Worm (Caenorhabditis elegans) whole organism, L3 larva: ENCODE results near the gene T24C4.5.

Source experiments
- R02D3.7 ChIP-seq: fragments of 150-350 bp; optimal IDR thresholded peaks from 2 replicates; lab custom pipeline; 2014; ENCODE audit warnings: missing biosample characterization, missing genetic modification characterization
- ZK546.5 ChIP-seq: sonication (generic microtip); optimal IDR thresholded peaks from 2 replicates; lab custom pipeline; 2017; ENCODE audit warnings: missing biosample characterization, missing genetic modification characterization
- aly-2 ChIP-seq: fragments of 150-350 bp; optimal IDR thresholded peaks from 2 replicates; lab custom pipeline; 2014; ENCODE audit warnings: missing biosample characterization, missing genetic modification characterization
- ama-1 ChIP-seq: fragments of 150-350 bp; optimal IDR thresholded peaks from 2 replicates; lab custom pipeline; 2018
- ceh-16 ChIP-seq: sonication (generic microtip); optimal IDR thresholded peaks from 2 replicates; lab custom pipeline; 2017; ENCODE audit warnings: missing biosample characterization, missing genetic modification characterization
- ceh-28 ChIP-seq: fragments of 150-350 bp; optimal IDR thresholded peaks from 2 replicates; lab custom pipeline; 2014; ENCODE audit warnings: missing biosample characterization, missing genetic modification reagents, missing genetic modification characterization
- ceh-82 ChIP-seq: fragments of 150-350 bp; optimal IDR thresholded peaks from 2 replicates; lab custom pipeline; 2014; ENCODE audit warnings: missing biosample characterization, missing genetic modification characterization
- ceh-9 ChIP-seq: sonication (generic microtip); optimal IDR thresholded peaks from 2 replicates; lab custom pipeline; 2018; ENCODE audit warnings: missing biosample characterization, missing genetic modification characterization
- daf-12 ChIP-seq: fragments of 150-350 bp; optimal IDR thresholded peaks from 2 replicates; lab custom pipeline; 2014; ENCODE audit warnings: missing biosample characterization, missing genetic modification reagents, missing genetic modification characterization
- egl-27 ChIP-seq: sonication (generic microtip); optimal IDR thresholded peaks from 4 replicates; lab custom pipeline; 2017; ENCODE audit warnings: missing biosample characterization, missing genetic modification reagents, missing genetic modification characterization
- egl-5 ChIP-seq: fragments of 150-350 bp; optimal IDR thresholded peaks from 2 replicates; lab custom pipeline; 2017; ENCODE audit warnings: missing biosample characterization, missing genetic modification reagents, missing genetic modification characterization, inconsistent platforms
- elt-1 ChIP-seq: fragments of 150-350 bp; optimal IDR thresholded peaks from 2 replicates; lab custom pipeline; 2014; ENCODE audit warnings: missing biosample characterization, missing genetic modification characterization
- elt-2 ChIP-seq: sonication (generic microtip); optimal IDR thresholded peaks from 2 replicates; lab custom pipeline; 2016; ENCODE audit warnings: missing genetic modification reagents, mild to moderate bottlenecking, missing genetic modification characterization, missing compliant biosample characterization
- elt-3 ChIP-seq, 3 experiments: fragments of 150-350 bp in 1 of 3; sonication (generic microtip) in 2 of 3; optimal IDR thresholded peaks; 2 replicates in 2 of 3; 4 replicates in 1 of 3; lab custom pipeline; 2014 to 2017; ENCODE audit warnings: missing biosample characterization in 3 of 3, missing genetic modification characterization in 3 of 3
- eor-1 ChIP-seq, 2 experiments: fragments of 150-350 bp; optimal IDR thresholded peaks; 2 replicates each; lab custom pipeline; 2014 to 2018; ENCODE audit warnings: missing biosample characterization in 2 of 2, missing genetic modification characterization in 2 of 2
- fkh-10 ChIP-seq: sonication (generic microtip); optimal IDR thresholded peaks from 2 replicates; lab custom pipeline; 2017; ENCODE audit warnings: missing biosample characterization, missing genetic modification reagents, missing genetic modification characterization
- fkh-2 ChIP-seq: fragments of 150-350 bp; optimal IDR thresholded peaks from 2 replicates; lab custom pipeline; 2014; ENCODE audit warnings: missing biosample characterization, missing genetic modification reagents, missing genetic modification characterization
- fos-1 ChIP-seq: fragments of 150-350 bp; optimal IDR thresholded peaks from 2 replicates; lab custom pipeline; 2014; ENCODE audit warnings: missing biosample characterization, missing genetic modification characterization
- hmg-11 ChIP-seq: sonication (generic microtip); optimal IDR thresholded peaks from 2 replicates; lab custom pipeline; 2016; ENCODE audit warnings: missing genetic modification characterization, missing compliant biosample characterization
- jun-1 ChIP-seq: fragments of 150-350 bp; optimal IDR thresholded peaks from 2 replicates; lab custom pipeline; 2014; ENCODE audit warnings: missing biosample characterization, missing genetic modification reagents, missing genetic modification characterization
- lin-15B ChIP-seq: fragments of 150-350 bp; optimal IDR thresholded peaks from 2 replicates; lab custom pipeline; 2014; ENCODE audit warnings: missing biosample characterization, missing genetic modification characterization
- lin-39 ChIP-seq: fragments of 150-350 bp; optimal IDR thresholded peaks from 2 replicates; lab custom pipeline; 2018; ENCODE audit warnings: missing biosample characterization, missing genetic modification reagents, missing genetic modification characterization
- lsy-12 ChIP-seq: sonication (generic microtip); optimal IDR thresholded peaks from 2 replicates; lab custom pipeline; 2016; ENCODE audit warnings: mild to moderate bottlenecking, missing genetic modification characterization, missing compliant biosample characterization
- mdl-1 ChIP-seq: fragments of 150-350 bp; optimal IDR thresholded peaks from 2 replicates; lab custom pipeline; 2014; ENCODE audit warnings: missing biosample characterization, missing genetic modification characterization
- mml-1 ChIP-seq: fragments of 150-350 bp; sonication (generic microtip); optimal IDR thresholded peaks from 3 replicates; lab custom pipeline; 2014; ENCODE audit warnings: missing biosample characterization, missing genetic modification characterization
- nfya-1 ChIP-seq: sonication (generic microtip); optimal IDR thresholded peaks from 2 replicates; lab custom pipeline; 2017; ENCODE audit warnings: missing genetic modification characterization, mild to moderate bottlenecking, missing compliant biosample characterization, antibody characterized with exemption, moderate library complexity; ENCODE audit not compliant: insufficient read depth
- nhr-11 ChIP-seq: fragments of 150-350 bp; optimal IDR thresholded peaks from 2 replicates; lab custom pipeline; 2014; ENCODE audit warnings: missing biosample characterization, missing genetic modification characterization
- nhr-12 ChIP-seq: fragments of 150-350 bp; optimal IDR thresholded peaks from 2 replicates; lab custom pipeline; 2014; ENCODE audit warnings: missing biosample characterization, missing genetic modification characterization
- nhr-23 ChIP-seq: fragments of 150-350 bp; optimal IDR thresholded peaks from 2 replicates; lab custom pipeline; 2014; ENCODE audit warnings: missing biosample characterization, missing genetic modification reagents, missing genetic modification characterization
- nhr-237 ChIP-seq: fragments of 150-350 bp; optimal IDR thresholded peaks from 2 replicates; lab custom pipeline; 2014; ENCODE audit warnings: missing biosample characterization, missing genetic modification characterization
- nhr-25 ChIP-seq: sonication (generic microtip); optimal IDR thresholded peaks from 2 replicates; lab custom pipeline; 2017; ENCODE audit warnings: missing biosample characterization, missing genetic modification characterization
- nhr-28 ChIP-seq: fragments of 150-350 bp; optimal IDR thresholded peaks from 2 replicates; lab custom pipeline; 2014; ENCODE audit warnings: missing biosample characterization, missing genetic modification characterization
- nhr-43 ChIP-seq: sonication (generic microtip); optimal IDR thresholded peaks from 2 replicates; lab custom pipeline; 2016; ENCODE audit warnings: mild to moderate bottlenecking, missing genetic modification characterization, missing compliant biosample characterization; ENCODE audit not compliant: poor library complexity, severe bottlenecking
- nhr-67 ChIP-seq: fragments of 150-350 bp; optimal IDR thresholded peaks from 2 replicates; lab custom pipeline; 2014; ENCODE audit warnings: missing biosample characterization, missing genetic modification characterization
- nhr-76 ChIP-seq: fragments of 150-350 bp; sonication (generic microtip); optimal IDR thresholded peaks from 5 replicates; lab custom pipeline; 2014; ENCODE audit warnings: missing biosample characterization, missing genetic modification characterization
- nhr-77 ChIP-seq: fragments of 150-350 bp; optimal IDR thresholded peaks from 2 replicates; lab custom pipeline; 2014; ENCODE audit warnings: missing biosample characterization, missing genetic modification characterization
- pha-4 ChIP-seq: fragments of 150-350 bp; optimal IDR thresholded peaks from 2 replicates; lab custom pipeline; 2014; ENCODE audit warnings: missing biosample characterization, missing genetic modification reagents, missing genetic modification characterization
- pqm-1 ChIP-seq: fragments of 150-350 bp; optimal IDR thresholded peaks from 2 replicates; lab custom pipeline; 2017; ENCODE audit warnings: missing biosample characterization, missing genetic modification characterization, inconsistent platforms
- sea-2 ChIP-seq: fragments of 150-350 bp; sonication (generic microtip); optimal IDR thresholded peaks from 4 replicates; lab custom pipeline; 2014; ENCODE audit warnings: missing biosample characterization, missing genetic modification reagents, missing genetic modification characterization
- skn-1 ChIP-seq: fragments of 150-350 bp; optimal IDR thresholded peaks from 2 replicates; lab custom pipeline; 2014; ENCODE audit warnings: missing biosample characterization, missing genetic modification characterization
- snpc-4 ChIP-seq: fragments of 150-350 bp; optimal IDR thresholded peaks from 2 replicates; lab custom pipeline; 2014; ENCODE audit warnings: missing biosample characterization, missing genetic modification characterization
- tbx-2 ChIP-seq: sonication (generic microtip); optimal IDR thresholded peaks from 2 replicates; lab custom pipeline; 2016; ENCODE audit warnings: mild to moderate bottlenecking, missing genetic modification characterization, missing compliant biosample characterization
- unc-39 ChIP-seq: sonication (generic microtip); optimal IDR thresholded peaks from 4 replicates; lab custom pipeline; 2017; ENCODE audit warnings: missing biosample characterization, missing genetic modification characterization
- unc-62 ChIP-seq: fragments of 150-350 bp; sonication (generic microtip); optimal IDR thresholded peaks from 4 replicates; lab custom pipeline; 2014; ENCODE audit warnings: missing biosample characterization, missing genetic modification reagents, missing genetic modification characterization
- zag-1 ChIP-seq: fragments of 150-350 bp; optimal IDR thresholded peaks from 2 replicates; lab custom pipeline; 2014; ENCODE audit warnings: missing biosample characterization, missing genetic modification characterization
- ztf-11 ChIP-seq: fragments of 150-350 bp; optimal IDR thresholded peaks from 2 replicates; lab custom pipeline; 2014; ENCODE audit warnings: missing biosample characterization, missing genetic modification characterization
- ztf-4 ChIP-seq: fragments of 150-350 bp; optimal IDR thresholded peaks from 2 replicates; lab custom pipeline; 2014; ENCODE audit warnings: missing biosample characterization, missing genetic modification characterization

T24C4.5 gene

DNA sequence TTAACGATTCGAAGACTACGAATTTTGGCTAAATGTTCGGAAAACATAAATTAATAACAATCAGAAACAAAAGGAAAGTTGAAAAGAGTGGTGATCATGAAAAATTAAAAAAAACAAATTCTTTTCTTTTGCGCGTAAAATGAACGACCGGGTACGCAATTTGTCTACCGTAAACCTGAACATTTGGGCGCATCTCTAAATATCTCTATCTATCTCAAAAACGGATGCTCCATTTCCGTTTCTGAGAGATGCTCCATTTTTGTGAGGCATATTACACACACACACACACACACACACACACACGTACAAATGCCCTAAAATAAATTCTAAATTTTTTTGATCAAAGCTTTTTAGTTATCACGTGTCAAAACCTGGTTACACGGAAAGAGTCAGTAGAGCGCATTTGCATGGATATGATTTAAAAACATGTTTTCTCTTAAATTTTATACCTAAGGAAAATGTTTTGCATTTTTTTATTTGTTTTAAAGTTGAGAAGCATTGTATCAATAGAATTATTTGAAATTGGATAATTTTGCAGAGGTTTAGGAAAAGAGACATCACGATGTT, 9.5 kb upstream of the T24C4.5 start:
- TF ChIP-seq unc-39 (tag; lab: Kevin White, UChicago) (no peak), elt-3 (tag; optimal IDR thresholded peaks at IDR 0.05; lab: Kevin White, UChicago) (no peak), snpc-4 (tag; lab: Kevin White, UChicago) (no peak), lsy-12 (tag; lab: Kevin White, UChicago) (no peak), aly-2 (tag; lab: Kevin White, UChicago) (no peak), ZK546.5 (tag; lab: Kevin White, UChicago) (no peak), nfya-1 (tag; lab: Kevin White, UChicago) (peak; percentile 19)

DNA sequence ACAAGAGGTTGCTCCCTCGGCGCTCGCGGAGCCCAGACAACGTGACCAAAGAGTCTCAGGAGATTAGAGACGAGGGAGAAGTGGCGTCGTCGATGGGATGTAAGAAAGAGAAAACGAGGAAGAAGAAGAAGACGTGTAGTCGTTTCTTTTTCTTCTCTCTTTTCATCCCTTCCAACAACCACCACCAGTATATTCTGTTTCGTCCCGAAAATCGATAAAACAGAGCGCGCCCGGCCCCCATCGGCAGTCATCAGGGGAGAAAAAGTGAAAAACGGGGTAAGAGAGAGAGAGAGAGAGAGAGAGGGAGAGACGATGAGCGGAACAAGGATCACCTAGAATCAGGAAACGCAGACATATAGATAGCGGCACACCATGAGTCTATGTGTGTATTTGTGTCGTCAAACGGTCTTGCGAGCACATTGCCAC, 8.4 kb upstream of the T24C4.5 start:
- TF ChIP-seq jun-1 (tag; lab: Kevin White, UChicago) = peak; percentile 31
- peak; percentile 2 for TF ChIP-seq nhr-25
- TF ChIP-seq mdl-1 (tag; lab: Kevin White, UChicago) = peak; percentile 48
- no peak for TF ChIP-seq nhr-67
- no peak for TF ChIP-seq nhr-43 (tag; lab: Kevin White, UChicago)
- TF ChIP-seq ama-1 (lab: Kevin White, UChicago) = peak; percentile 45
- peak; percentile 79 for TF ChIP-seq sea-2 (GFP tag; lab: Kevin White, UChicago)
- no peak for TF ChIP-seq ztf-11 (tag; lab: Kevin White, UChicago)
- TF ChIP-seq ceh-28 (tag; lab: Kevin White, UChicago) = peak; percentile 89
- TF ChIP-seq ceh-82 (tag; lab: Kevin White, UChicago) = no peak
- peak; percentile 82 for TF ChIP-seq nfya-1 (tag; lab: Kevin White, UChicago)
- no peak for TF ChIP-seq R02D3.7 (tag; lab: Kevin White, UChicago)
- no peak for TF ChIP-seq nhr-11
- peak; percentile 33 for TF ChIP-seq fkh-10
- no peak for TF ChIP-seq nhr-77 (tag; lab: Kevin White, UChicago)
- TF ChIP-seq snpc-4 (tag; lab: Kevin White, UChicago) = peak; percentile 76
- peak; percentile 8 for TF ChIP-seq pqm-1
- TF ChIP-seq nhr-237 (tag; lab: Kevin White, UChicago) = no peak
- no peak for TF ChIP-seq mml-1 (tag; lab: Kevin White, UChicago)
- no peak for TF ChIP-seq lsy-12 (tag; lab: Kevin White, UChicago)
- TF ChIP-seq fkh-2 (tag; lab: Kevin White, UChicago) = no peak
- TF ChIP-seq ZK546.5 (tag; lab: Kevin White, UChicago) = no peak
- TF ChIP-seq tbx-2 = peak; percentile 37
- TF ChIP-seq egl-27 = peak; percentile 50
- no peak for TF ChIP-seq elt-1 (tag; lab: Kevin White, UChicago)
- TF ChIP-seq ceh-16 (tag; lab: Kevin White, UChicago) = no peak
- TF ChIP-seq eor-1 (tag; optimal IDR thresholded peaks at IDR 0.05; lab: Kevin White, UChicago) = no peak
- TF ChIP-seq lin-15B (tag; lab: Kevin White, UChicago) = peak; percentile 40
- no peak for TF ChIP-seq nhr-28 (tag; lab: Kevin White, UChicago)
- no peak for TF ChIP-seq unc-62 (GFP tag; lab: Kevin White, UChicago)
- TF ChIP-seq pha-4 (tag; lab: Kevin White, UChicago) = peak; percentile 46
- no peak for TF ChIP-seq ztf-4 (tag; lab: Kevin White, UChicago)
- peak; percentile 60 for TF ChIP-seq nhr-23 (tag; lab: Kevin White, UChicago)
- no peak for TF ChIP-seq unc-39 (tag; lab: Kevin White, UChicago)
- no peak for TF ChIP-seq nhr-12 (tag; lab: Kevin White, UChicago)
- peak; percentile 81 for TF ChIP-seq lin-39 (tag; lab: Kevin White, UChicago)
- no peak for TF ChIP-seq aly-2 (tag; lab: Kevin White, UChicago)
- TF ChIP-seq daf-12 = no peak
- no peak for TF ChIP-seq elt-3 (tag; optimal IDR thresholded peaks at IDR 0.05; lab: Kevin White, UChicago)
- TF ChIP-seq elt-2 (tag; lab: Kevin White, UChicago) = peak; percentile 66
- TF ChIP-seq nhr-76 (tag; lab: Kevin White, UChicago) = no peak
- TF ChIP-seq egl-5 (tag; lab: Kevin White, UChicago) = peak; percentile 60
- no peak for TF ChIP-seq fos-1 (tag; lab: Kevin White, UChicago)
- peak; percentile 71 for TF ChIP-seq hmg-11 (tag; lab: Kevin White, UChicago)
- peak; percentile 41 for TF ChIP-seq skn-1 (tag; lab: Kevin White, UChicago)
- no peak for TF ChIP-seq zag-1 (tag; lab: Kevin White, UChicago)
- no peak for TF ChIP-seq ceh-9
